Worm (Caenorhabditis elegans) whole organism, L4 larva: ENCODE measurements around the gene acr-2.
A peak's percentile ranks its signal among the peaks of the same experiment; 100 is the strongest.

Experiments used
- D1046.2 ChIP-seq: fragments of 200-800 bp; sonication (Bioruptor generic); IDR thresholded peaks from 2 replicates; pipeline ENCODE4 v1.3.6; 2022; ENCODE audit warnings: missing genetic modification characterization, missing compliant biosample characterization
- F26F4.8 ChIP-seq: fragments of 200-800 bp; sonication (Bioruptor generic); conservative IDR thresholded peaks from 2 replicates; pipeline ENCODE4 v1.3.6; 2022; ENCODE audit warnings: missing genetic modification characterization, missing compliant biosample characterization
- F37D6.2 ChIP-seq: sonication (generic microtip); optimal IDR thresholded peaks from 2 replicates; lab custom pipeline; 2016; ENCODE audit warnings: mild to moderate bottlenecking, missing genetic modification characterization, missing compliant biosample characterization
- T20F7.1 ChIP-seq: fragments of 200-800 bp; sonication (Bioruptor generic); optimal IDR thresholded peaks from 2 replicates; lab custom pipeline; 2018; ENCODE audit warnings: mild to moderate bottlenecking, missing genetic modification characterization, missing compliant biosample characterization
- ZK337.2 ChIP-seq: fragments of 200-800 bp; sonication (Bioruptor generic); IDR thresholded peaks from 2 replicates; pipeline ENCODE4 v1.3.6; 2022; ENCODE audit warnings: missing genetic modification reagents, missing genetic modification characterization, missing compliant biosample characterization
- aha-1 ChIP-seq: fragments of 150-350 bp; peaks from one replicate; lab custom pipeline; 2014; ENCODE audit warnings: missing biosample characterization, missing genetic modification characterization
- attf-4 ChIP-seq: sonication (generic microtip); optimal IDR thresholded peaks from 3 replicates; lab custom pipeline; 2017; ENCODE audit warnings: missing biosample characterization, missing genetic modification characterization
- ces-1 ChIP-seq: fragments of 150-350 bp; sonication (generic microtip); optimal IDR thresholded peaks from 4 replicates; lab custom pipeline; 2014; ENCODE audit warnings: missing biosample characterization, missing genetic modification reagents, missing genetic modification characterization
- daf-16 ChIP-seq, 3 experiments: sonication (generic microtip); optimal IDR thresholded peaks; 2 replicates each; lab custom pipeline; 2016 to 2017; ENCODE audit warnings: missing genetic modification characterization in 3 of 3, missing genetic modification reagents in 3 of 3, mild to moderate bottlenecking in 2 of 3, missing compliant biosample characterization in 2 of 3, missing biosample characterization in 1 of 3, moderate library complexity in 1 of 3
- daf-8 ChIP-seq: fragments of 200-800 bp; sonication (Bioruptor generic); IDR thresholded peaks from 2 replicates; pipeline ENCODE4 v1.3.6; 2022; ENCODE audit warnings: missing genetic modification characterization, missing compliant biosample characterization
- dmd-6 ChIP-seq: fragments of 200-800 bp; sonication (Bioruptor generic); IDR thresholded peaks from 2 replicates; pipeline ENCODE4 v1.3.6; 2022; ENCODE audit warnings: missing genetic modification reagents, missing genetic modification characterization, missing compliant biosample characterization
- dmd-9 ChIP-seq: fragments of 200-800 bp; sonication (Bioruptor generic); IDR thresholded peaks from 2 replicates; pipeline ENCODE4 v1.3.6; 2022; ENCODE audit warnings: missing genetic modification reagents, missing genetic modification characterization, missing compliant biosample characterization
- duxl-1 ChIP-seq: sonication (generic microtip); optimal IDR thresholded peaks from 2 replicates; lab custom pipeline; 2016; ENCODE audit warnings: mild to moderate bottlenecking, missing genetic modification characterization, moderate library complexity, missing compliant biosample characterization; ENCODE audit not compliant: poor library complexity
- dve-1 ChIP-seq: sonication (generic microtip); optimal IDR thresholded peaks from 2 replicates; lab custom pipeline; 2017; ENCODE audit warnings: antibody characterized with exemption, mild to moderate bottlenecking, missing genetic modification characterization, missing compliant biosample characterization; ENCODE audit not compliant: insufficient read depth
- fkh-10 ChIP-seq: fragments of 150-350 bp; optimal IDR thresholded peaks from 2 replicates; lab custom pipeline; 2014; ENCODE audit warnings: missing biosample characterization, missing genetic modification reagents, missing genetic modification characterization
- hif-1 ChIP-seq, 2 experiments: sonication (generic microtip); optimal IDR thresholded peaks; 2 replicates each; lab custom pipeline; 2016 to 2017; ENCODE audit warnings: missing compliant biosample characterization in 2 of 2, missing genetic modification characterization in 2 of 2, missing genetic modification reagents in 2 of 2, missing genotype in 2 of 2, mild to moderate bottlenecking in 1 of 2
- hlh-11 ChIP-seq: fragments of 200-800 bp; sonication (Bioruptor generic); optimal IDR thresholded peaks from 2 replicates; lab custom pipeline; 2018; ENCODE audit warnings: mild to moderate bottlenecking, missing genetic modification characterization, missing compliant biosample characterization
- hlh-30 ChIP-seq: sonication (generic microtip); optimal IDR thresholded peaks from 2 replicates; lab custom pipeline; 2017; ENCODE audit warnings: antibody characterized with exemption, mild to moderate bottlenecking, missing genetic modification characterization, missing compliant biosample characterization; ENCODE audit not compliant: insufficient read depth
- lin-15B ChIP-seq: fragments of 150-350 bp; sonication (generic microtip); optimal IDR thresholded peaks from 3 replicates; lab custom pipeline; 2014; ENCODE audit warnings: missing biosample characterization, missing genetic modification characterization
- lin-39 ChIP-seq: fragments of 150-350 bp; optimal IDR thresholded peaks from 2 replicates; lab custom pipeline; 2014; ENCODE audit warnings: missing biosample characterization, missing genetic modification reagents, missing genetic modification characterization
- lsy-2 ChIP-seq, 2 experiments: fragments of 150-350 bp in 1 of 2; sonication (generic microtip) in 1 of 2; optimal IDR thresholded peaks; 2 replicates each; lab custom pipeline; 2014 to 2017; ENCODE audit warnings: missing biosample characterization in 2 of 2, missing genetic modification characterization in 2 of 2
- madf-9 ChIP-seq: fragments of 200-800 bp; sonication (Bioruptor generic); conservative IDR thresholded peaks from 2 replicates; pipeline ENCODE4 v1.3.6; 2022; ENCODE audit warnings: missing genetic modification reagents, missing genetic modification characterization, missing compliant biosample characterization
- mdl-1 ChIP-seq, 2 experiments: fragments of 150-350 bp in 1 of 2; sonication (generic microtip) in 1 of 2; optimal IDR thresholded peaks; 2 replicates each; lab custom pipeline; 2014 to 2017; ENCODE audit warnings: missing biosample characterization in 2 of 2, missing genetic modification characterization in 2 of 2
- mep-1 ChIP-seq: fragments of 150-350 bp; sonication (generic microtip); optimal IDR thresholded peaks from 3 replicates; lab custom pipeline; 2014; ENCODE audit warnings: missing biosample characterization, missing genetic modification characterization
- mxl-2 ChIP-seq: fragments of 200-800 bp; sonication (Bioruptor generic); conservative IDR thresholded peaks from 2 replicates; pipeline ENCODE4 v1.3.6; 2022; ENCODE audit warnings: missing genetic modification reagents, missing genetic modification characterization, missing compliant biosample characterization
- nhr-102 ChIP-seq: sonication (generic microtip); optimal IDR thresholded peaks from 2 replicates; lab custom pipeline; 2016; ENCODE audit warnings: mild to moderate bottlenecking, missing genetic modification characterization, moderate library complexity, missing compliant biosample characterization
- nhr-11 ChIP-seq: fragments of 150-350 bp; optimal IDR thresholded peaks from 2 replicates; lab custom pipeline; 2014; ENCODE audit warnings: missing biosample characterization, missing genetic modification characterization
- nhr-28 ChIP-seq: fragments of 150-350 bp; optimal IDR thresholded peaks from 2 replicates; lab custom pipeline; 2014; ENCODE audit warnings: missing biosample characterization, missing genetic modification characterization
- rbr-2 ChIP-seq: sonication (generic microtip); optimal IDR thresholded peaks from 2 replicates; lab custom pipeline; 2016; ENCODE audit warnings: missing genotype, missing genetic modification characterization, missing compliant biosample characterization
- saeg-2 ChIP-seq: fragments of 200-800 bp; sonication (Bioruptor generic); IDR thresholded peaks from 2 replicates; pipeline ENCODE4 v1.3.6; 2022; ENCODE audit warnings: missing genetic modification reagents, missing genetic modification characterization, missing compliant biosample characterization
- set-16 ChIP-seq: fragments of 200-800 bp; sonication (Bioruptor generic); IDR thresholded peaks from 2 replicates; pipeline ENCODE4 v1.3.6; 2022; ENCODE audit warnings: missing genetic modification reagents, missing genetic modification characterization, missing compliant biosample characterization
- spr-3 ChIP-seq: fragments of 200-800 bp; sonication (Bioruptor generic); optimal IDR thresholded peaks from 2 replicates; lab custom pipeline; 2018; ENCODE audit warnings: mild to moderate bottlenecking, missing genetic modification characterization, missing compliant biosample characterization
- unc-130 ChIP-seq: sonication (generic microtip); optimal IDR thresholded peaks from 2 replicates; lab custom pipeline; 2016; ENCODE audit warnings: missing genetic modification reagents, missing genetic modification characterization, missing compliant biosample characterization
- unc-39 ChIP-seq: sonication (generic microtip); optimal IDR thresholded peaks from 2 replicates; lab custom pipeline; 2017; ENCODE audit warnings: missing biosample characterization, missing genetic modification characterization
- unc-62 ChIP-seq, 3 experiments: fragments of 150-350 bp in 1 of 3; sonication (generic microtip); optimal IDR thresholded peaks in 2 of 3; peaks in 1 of 3; 1 replicate in 1 of 3; 2 replicates in 2 of 3; lab custom pipeline; 2014 to 2017; ENCODE audit warnings: missing biosample characterization in 3 of 3, missing genetic modification characterization in 3 of 3, missing genetic modification reagents in 3 of 3, missing genotype in 1 of 3
- vab-7 ChIP-seq: fragments of 200-800 bp; sonication (Bioruptor generic); IDR thresholded peaks from 2 replicates; pipeline ENCODE4 v1.3.6; 2022; ENCODE audit warnings: missing genetic modification reagents, missing genetic modification characterization, missing compliant biosample characterization
- zfp-2 ChIP-seq: sonication (generic microtip); optimal IDR thresholded peaks from 2 replicates; lab custom pipeline; 2016; ENCODE audit warnings: mild to moderate bottlenecking, missing genetic modification characterization, missing compliant biosample characterization
- zip-11 ChIP-seq: fragments of 200-800 bp; sonication (Bioruptor generic); IDR thresholded peaks from 2 replicates; pipeline ENCODE4 v1.3.6; 2022; ENCODE audit warnings: missing genetic modification characterization, missing compliant biosample characterization

The acr-2 gene

ce11 chrX:6744537-6744936, 42.2 kb downstream of the acr-2 start (continued):
- TF ChIP-seq lsy-2 (tag; optimal IDR thresholded peaks at IDR 0.05; lab: Kevin White, UChicago) (peak in 1 of 2 experiments; percentile 3), nhr-28 (tag; lab: Kevin White, UChicago) (peak; percentile 94)
- TF ChIP-seq, all 104 proteins: peak for 16

- no peak for TF ChIP-seq dmd-9 (GFP tag; lab: Robert Waterston, UW)
- TF ChIP-seq vab-7 (GFP tag; lab: Robert Waterston, UW), result peak; percentile 18; the same call in 1 of the 2 replicates
- peak; percentile 3 for TF ChIP-seq F37D6.2 (tag; lab: Kevin White, UChicago)
- TF ChIP-seq lin-39 (tag; lab: Kevin White, UChicago), result no peak
- peak; percentile 10 for TF ChIP-seq unc-39
- peak; percentile 42 for TF ChIP-seq rbr-2 (tag; lab: Kevin White, UChicago)
- TF ChIP-seq aha-1 (tag; lab: Kevin White, UChicago), result peak; percentile 84
- peak; percentile 79 for TF ChIP-seq fkh-10 (GFP tag; lab: Kevin White, UChicago)
- peak; percentile 5; the same call in 1 of the 2 replicates for TF ChIP-seq set-16 (GFP tag; lab: Robert Waterston, UW)
- no peak for TF ChIP-seq ZK337.2 (GFP tag; lab: Robert Waterston, UW)
Measured at ce11 chrX:6744978-6745377, 42.6 kb downstream of the acr-2 start.

- TF ChIP-seq duxl-1 (tag; lab: Kevin White, UChicago) (no peak), nhr-28 (tag; lab: Kevin White, UChicago) (peak; percentile 0), set-16 (GFP tag; lab: Robert Waterston, UW) (no peak), nhr-11 (tag; lab: Kevin White, UChicago) (peak; percentile 77), F26F4.8 (no peak), dmd-6 (GFP tag; lab: Robert Waterston, UW) (0 out of 2 replicates have a peak, but pooled peaks have one; percentile 11), attf-4 (no peak), mxl-2 (peak; percentile 40; the same call in 1 of the 2 replicates), mep-1 (tag; lab: Kevin White, UChicago) (no peak), nhr-102 (tag; lab: Kevin White, UChicago) (no peak), hlh-30 (tag; lab: Kevin White, UChicago) (peak; percentile 74), unc-130 (GFP tag; lab: Kevin White, UChicago) (no peak), lin-39 (tag; lab: Kevin White, UChicago) (no peak), lin-15B (tag; lab: Kevin White, UChicago) (no peak), dve-1 (tag; lab: Kevin White, UChicago) (no peak), spr-3 (no peak), D1046.2 (GFP tag; lab: Robert Waterston, UW) (no peak), hif-1 (tag; optimal IDR thresholded peaks at IDR 0.05; lab: Kevin White, UChicago) (peak in 1 of 2 experiments; percentile 4), unc-62 (GFP tag; optimal IDR thresholded peaks at IDR 0.05 in 1 of 2; lab: Kevin White, UChicago) (no peak), unc-62 (tag; optimal IDR thresholded peaks at IDR 0.05; lab: Kevin White, UChicago) (no peak), daf-16 (GFP tag; optimal IDR thresholded peaks at IDR 0.05; lab: Kevin White, UChicago) (peak in 1 of 2 experiments; percentile 50), daf-16 (tag; optimal IDR thresholded peaks at IDR 0.05; lab: Kevin White, UChicago) (no peak), daf-8 (no peak), mdl-1 (tag; optimal IDR thresholded peaks at IDR 0.05; lab: Kevin White, UChicago) (peak in 1 of 2 experiments; percentile 93), saeg-2 (GFP tag; lab: Robert Waterston, UW) (no peak), fkh-10 (GFP tag; lab: Kevin White, UChicago) (no peak), zfp-2 (tag; lab: Kevin White, UChicago) (no peak), zip-11 (GFP tag; lab: Robert Waterston, UW) (no peak), T20F7.1 (GFP tag; lab: Kevin White, UChicago) (no peak), hlh-11 (peak; percentile 70), madf-9 (GFP tag; lab: Robert Waterston, UW) (0 out of 2 replicates have a peak, but pooled peaks have one; percentile 8), ces-1 (no peak)
Measured at ce11 chrX:6745515-6745914, 43.2 kb downstream of the acr-2 start.
